Worm (Caenorhabditis elegans) whole organism, late embryonic: ENCODE measurements around the gene Y66D12A.24.

ENCODE experiments used
- C08G9.2 ChIP-seq: sonication (generic microtip); optimal IDR thresholded peaks from 2 replicates; lab custom pipeline; 2016; ENCODE audit warnings: mild to moderate bottlenecking, missing genetic modification characterization, moderate library complexity, missing compliant biosample characterization
- C38D4.7 ChIP-seq: fragments of 200-800 bp; sonication (Bioruptor generic); optimal IDR thresholded peaks from 2 replicates; lab custom pipeline; 2018; ENCODE audit warnings: mild to moderate bottlenecking, missing genetic modification characterization, moderate library complexity, missing compliant biosample characterization
- F13H6.1 ChIP-seq: sonication (generic microtip); optimal IDR thresholded peaks from 2 replicates; lab custom pipeline; 2016; ENCODE audit warnings: missing genetic modification characterization, missing compliant biosample characterization
- K02D7.2 ChIP-seq: sonication (generic microtip); optimal IDR thresholded peaks from 2 replicates; lab custom pipeline; 2017; ENCODE audit warnings: mild to moderate bottlenecking, missing genetic modification characterization, missing compliant biosample characterization
- Y22D7AL.16 ChIP-seq: sonication (generic microtip); optimal IDR thresholded peaks from 2 replicates; lab custom pipeline; 2016; ENCODE audit warnings: missing genetic modification characterization, missing compliant biosample characterization
- ahr-1 ChIP-seq: sonication (generic microtip); optimal IDR thresholded peaks from 2 replicates; lab custom pipeline; 2016; ENCODE audit warnings: missing genetic modification characterization, missing compliant biosample characterization
- ceh-19 ChIP-seq: fragments of 200-800 bp; sonication (Bioruptor generic); optimal IDR thresholded peaks from 2 replicates; lab custom pipeline; 2018; ENCODE audit warnings: mild to moderate bottlenecking, missing genetic modification characterization, missing compliant biosample characterization
- ceh-2 ChIP-seq: sonication (generic microtip); optimal IDR thresholded peaks from 2 replicates; lab custom pipeline; 2016; ENCODE audit warnings: missing genotype, missing genetic modification characterization, missing compliant biosample characterization
- ceh-24 ChIP-seq: sonication (generic microtip); optimal IDR thresholded peaks from 2 replicates; lab custom pipeline; 2016; ENCODE audit warnings: mild to moderate bottlenecking, missing genetic modification characterization, missing compliant biosample characterization
- ceh-31 ChIP-seq: sonication (generic microtip); optimal IDR thresholded peaks from 2 replicates; lab custom pipeline; 2016; ENCODE audit warnings: missing genetic modification characterization, missing compliant biosample characterization
- ceh-9 ChIP-seq: sonication (generic microtip); optimal IDR thresholded peaks from 2 replicates; lab custom pipeline; 2016; ENCODE audit warnings: mild to moderate bottlenecking, missing genetic modification characterization, inconsistent platforms, missing compliant biosample characterization
- ets-4 ChIP-seq: sonication (generic microtip); optimal IDR thresholded peaks from 2 replicates; lab custom pipeline; 2016; ENCODE audit warnings: missing genetic modification characterization, missing compliant biosample characterization
- fax-1 ChIP-seq: sonication (generic microtip); optimal IDR thresholded peaks from 2 replicates; lab custom pipeline; 2016; ENCODE audit warnings: missing genotype, missing genetic modification characterization, missing compliant biosample characterization
- fkh-6 ChIP-seq: sonication (generic microtip); optimal IDR thresholded peaks from 2 replicates; lab custom pipeline; 2016; ENCODE audit warnings: missing genetic modification characterization, missing compliant biosample characterization
- hlh-15 ChIP-seq: sonication (generic microtip); optimal IDR thresholded peaks from 2 replicates; lab custom pipeline; 2016; ENCODE audit warnings: missing genetic modification characterization, missing compliant biosample characterization
- hlh-30 ChIP-seq: sonication (generic microtip); optimal IDR thresholded peaks from 2 replicates; lab custom pipeline; 2017; ENCODE audit warnings: antibody characterized with exemption, missing genetic modification characterization, missing compliant biosample characterization; ENCODE audit not compliant: insufficient read depth
- hlh-6 ChIP-seq: sonication (generic microtip); optimal IDR thresholded peaks from 2 replicates; lab custom pipeline; 2016; ENCODE audit warnings: missing genotype, missing genetic modification characterization, missing compliant biosample characterization
- hlh-8 ChIP-seq: sonication (generic microtip); optimal IDR thresholded peaks from 2 replicates; lab custom pipeline; 2016; ENCODE audit warnings: missing genotype, missing genetic modification characterization, missing compliant biosample characterization
- lin-11 ChIP-seq: fragments of 200-800 bp; sonication (Bioruptor generic); optimal IDR thresholded peaks from 2 replicates; lab custom pipeline; 2018; ENCODE audit warnings: mild to moderate bottlenecking, missing genetic modification characterization, missing compliant biosample characterization
- madf-2 ChIP-seq: sonication (generic microtip); optimal IDR thresholded peaks from 2 replicates; lab custom pipeline; 2017; ENCODE audit warnings: missing genetic modification characterization, missing compliant biosample characterization
- nhr-232 ChIP-seq: sonication (generic microtip); optimal IDR thresholded peaks from 2 replicates; lab custom pipeline; 2016; ENCODE audit warnings: missing genetic modification characterization, missing compliant biosample characterization
- npax-4 ChIP-seq: sonication (generic microtip); optimal IDR thresholded peaks from 2 replicates; lab custom pipeline; 2016; ENCODE audit warnings: missing genetic modification characterization, missing compliant biosample characterization
- odd-2 ChIP-seq: sonication (generic microtip); optimal IDR thresholded peaks from 2 replicates; lab custom pipeline; 2017; ENCODE audit warnings: antibody characterized with exemption, mild to moderate bottlenecking, missing genetic modification characterization, missing compliant biosample characterization
- pag-3 ChIP-seq: sonication (generic microtip); optimal IDR thresholded peaks from 2 replicates; lab custom pipeline; 2016; ENCODE audit warnings: missing compliant biosample characterization, missing genetic modification characterization, borderline replicate concordance
- pat-9 ChIP-seq: fragments of 200-800 bp; sonication (Bioruptor generic); optimal IDR thresholded peaks from 2 replicates; lab custom pipeline; 2018; ENCODE audit warnings: mild to moderate bottlenecking, missing genetic modification characterization, moderate library complexity, missing compliant biosample characterization
- pax-1 ChIP-seq: fragments of 150-350 bp; optimal IDR thresholded peaks from 2 replicates; lab custom pipeline; 2014; ENCODE audit warnings: missing biosample characterization, missing genetic modification characterization
- pha-2 ChIP-seq: sonication (generic microtip); optimal IDR thresholded peaks from 2 replicates; lab custom pipeline; 2017; ENCODE audit warnings: mild to moderate bottlenecking, missing genetic modification characterization, missing compliant biosample characterization
- pha-4 ChIP-seq: fragments of 150-350 bp; optimal IDR thresholded peaks from 2 replicates; lab custom pipeline; 2018; ENCODE audit warnings: missing biosample characterization, missing genetic modification reagents, missing genetic modification characterization
- pqm-1 ChIP-seq: sonication (generic microtip); optimal IDR thresholded peaks from 2 replicates; lab custom pipeline; 2016; ENCODE audit warnings: missing genetic modification characterization, missing compliant biosample characterization
- pros-1 ChIP-seq: fragments of 150-350 bp; optimal IDR thresholded peaks from 2 replicates; lab custom pipeline; 2014; ENCODE audit warnings: missing biosample characterization, missing genetic modification reagents, missing genetic modification characterization
- ref-2 ChIP-seq: sonication (generic microtip); optimal IDR thresholded peaks from 2 replicates; lab custom pipeline; 2016; ENCODE audit warnings: missing genetic modification characterization, missing compliant biosample characterization
- rnt-1 ChIP-seq: sonication (generic microtip); optimal IDR thresholded peaks from 2 replicates; lab custom pipeline; 2016; ENCODE audit warnings: missing genetic modification characterization, missing compliant biosample characterization
- sox-2 ChIP-seq: fragments of 200-800 bp; sonication (Bioruptor generic); IDR thresholded peaks from 2 replicates; pipeline ENCODE4 v1.3.6; 2022; ENCODE audit warnings: missing genetic modification reagents, missing genetic modification characterization, missing compliant biosample characterization
- syd-9 ChIP-seq: sonication (generic microtip); optimal IDR thresholded peaks from 2 replicates; lab custom pipeline; 2016; ENCODE audit warnings: mild to moderate bottlenecking, missing genetic modification characterization, moderate library complexity, missing compliant biosample characterization
- tbx-7 ChIP-seq: sonication (generic microtip); optimal IDR thresholded peaks from 2 replicates; lab custom pipeline; 2016; ENCODE audit warnings: missing genotype, missing genetic modification characterization, missing compliant biosample characterization
- unc-86 ChIP-seq: sonication (generic microtip); optimal IDR thresholded peaks from 2 replicates; lab custom pipeline; 2016; ENCODE audit warnings: missing genetic modification characterization, missing compliant biosample characterization

Gene Y66D12A.24

ce11 chrIII:11510826-11511225 is 14.2 kb downstream of the Y66D12A.24 start:
- TF ChIP-seq nhr-232 (tag; lab: Kevin White, UChicago) (no peak), ref-2 (no peak), madf-2 (tag; lab: Kevin White, UChicago) (no peak)
- TF ChIP-seq, all 69 proteins: peak for 0

- TF ChIP-seq ceh-31 (tag; lab: Kevin White, UChicago) (no peak), lin-11 (tag; lab: Kevin White, UChicago) (no peak), ceh-2 (no peak), F13H6.1 (tag; lab: Kevin White, UChicago) (no peak), rnt-1 (tag; lab: Kevin White, UChicago) (no peak), syd-9 (tag; lab: Kevin White, UChicago) (no peak), pag-3 (tag; lab: Kevin White, UChicago) (no peak), pax-1 (tag; lab: Kevin White, UChicago) (no peak)
Observed at ce11 chrIII:11523504-11524025, 26.9 kb downstream of the Y66D12A.24 start, which contains the start of the genes Y66D12A.16 and such-1. TSS of gene Y66D12A.16 (plus strand) at chrIII:11523554. TSS of gene such-1 (minus strand) at chrIII:11523759.

DNA sequence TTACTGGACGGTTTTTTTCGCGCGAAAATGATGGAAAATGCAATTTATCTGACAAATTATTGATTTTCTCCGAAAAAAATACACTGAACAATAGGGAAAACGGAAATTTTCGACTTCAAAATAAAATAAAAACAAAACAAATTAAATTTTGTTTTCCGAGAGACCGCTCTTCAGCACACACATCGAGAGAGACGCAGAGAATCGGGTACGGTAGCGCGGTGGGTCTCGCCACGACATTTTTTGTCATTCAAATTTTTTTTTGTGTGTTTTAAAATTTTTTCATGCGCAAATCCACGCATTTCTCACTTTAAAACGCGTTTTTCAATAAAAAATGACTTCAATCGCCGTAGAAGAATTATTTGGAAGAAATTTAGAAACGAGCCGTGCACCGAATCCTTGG is 27.4 kb downstream of the Y66D12A.24 start:
- TF ChIP-seq ahr-1 (tag; lab: Kevin White, UChicago) (no peak), sox-2 (GFP tag; lab: Robert Waterston, UW) (no peak), pros-1 (no peak), rnt-1 (tag; lab: Kevin White, UChicago) (no peak), lin-11 (tag; lab: Kevin White, UChicago) (no peak), hlh-8 (no peak), pat-9 (tag; lab: Kevin White, UChicago) (no peak)

ce11 chrIII:11526396-11526795 is 29.7 kb downstream of the Y66D12A.24 start, which contains the start of gene xpb-1:
TSS of gene xpb-1 (plus strand) at chrIII:11526657.
- TF ChIP-seq ceh-19 (GFP tag; lab: Kevin White, UChicago) (no peak), ceh-9 (tag; lab: Kevin White, UChicago) (no peak), odd-2 (no peak), ceh-2 (no peak), K02D7.2 (tag; lab: Kevin White, UChicago) (no peak), syd-9 (tag; lab: Kevin White, UChicago) (no peak), npax-4 (tag; lab: Kevin White, UChicago) (no peak), Y22D7AL.16 (tag; lab: Kevin White, UChicago) (no peak), C38D4.7 (GFP tag; lab: Kevin White, UChicago) (no peak), lin-11 (tag; lab: Kevin White, UChicago) (no peak), pqm-1 (tag; lab: Kevin White, UChicago) (no peak), ceh-24 (no peak), tbx-7 (no peak), ets-4 (tag; lab: Kevin White, UChicago) (no peak), pax-1 (tag; lab: Kevin White, UChicago) (no peak), hlh-6 (tag; lab: Kevin White, UChicago) (no peak), fax-1 (tag; lab: Kevin White, UChicago) (no peak)

DNA sequence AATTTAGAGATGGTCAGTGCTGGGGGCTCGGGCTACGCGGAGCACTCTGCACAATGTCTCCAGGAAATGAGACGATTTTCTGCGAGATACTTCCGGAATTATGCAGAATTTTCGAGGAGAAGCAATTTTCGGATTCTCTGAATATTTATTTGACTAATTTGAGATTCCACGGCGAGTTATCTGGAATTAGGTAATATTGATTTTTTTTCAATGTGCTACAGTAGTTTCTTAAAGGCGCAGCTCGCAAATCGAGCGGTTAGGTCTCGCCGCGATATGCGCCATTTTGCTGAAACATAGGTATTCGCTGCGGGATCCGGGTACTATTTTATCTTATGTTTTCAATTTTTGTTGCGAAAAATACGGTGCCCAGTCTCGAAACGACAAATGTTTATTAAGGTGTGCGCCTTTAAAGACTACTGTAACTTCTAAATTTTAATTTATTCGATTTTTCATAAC is 38.0 kb downstream of the Y66D12A.24 start, which contains the start of gene nrps-1:
Gene nrps-1, plus strand, starts transcription at position 51 of the 456 bp plus-strand sequence.
- no peak for TF ChIP-seq pha-4 (tag; lab: Kevin White, UChicago)
- TF ChIP-seq unc-86 = no peak
- no peak for TF ChIP-seq pqm-1 (tag; lab: Kevin White, UChicago)
- no peak for TF ChIP-seq fax-1 (tag; lab: Kevin White, UChicago)
- TF ChIP-seq hlh-30 (tag; lab: Kevin White, UChicago) = no peak
- no peak for TF ChIP-seq nhr-232 (tag; lab: Kevin White, UChicago)
- TF ChIP-seq hlh-8 = no peak
- TF ChIP-seq C08G9.2 (tag; lab: Kevin White, UChicago) = no peak
- TF ChIP-seq pha-2 (tag; lab: Kevin White, UChicago) = no peak
- no peak for TF ChIP-seq hlh-6 (tag; lab: Kevin White, UChicago)
- TF ChIP-seq npax-4 (tag; lab: Kevin White, UChicago) = no peak
- no peak for TF ChIP-seq hlh-15
- TF ChIP-seq ceh-31 (tag; lab: Kevin White, UChicago) = no peak
- no peak for TF ChIP-seq fkh-6 (tag; lab: Kevin White, UChicago)
